Worm (Caenorhabditis elegans): ENCODE results near the gene acs-12.

Gene acs-12

ce11 chrV:20904094-20904268 is at the start of gene acs-12:
acs-12 (plus strand) TSS chrV:20904169.
- no peak for TF ChIP-seq flh-1 (GFP tag; optimal IDR thresholded peaks at IDR 0.05)
- TF ChIP-seq unc-39 (tag; optimal IDR thresholded peaks at IDR 0.05) = no peak
- TF ChIP-seq lin-32 (GFP tag; optimal IDR thresholded peaks at IDR 0.05) = no peak
- TF ChIP-seq unc-62 (GFP tag; optimal IDR thresholded peaks at IDR 0.05) = no peak
- TF ChIP-seq unc-120 (tag; optimal IDR thresholded peaks at IDR 0.05; ENCODE audit: poor library complexity, severe bottlenecking) = no peak
- no peak for TF ChIP-seq mab-5 (tag; optimal IDR thresholded peaks at IDR 0.05)
- TF ChIP-seq blmp-1 (tag; optimal IDR thresholded peaks at IDR 0.05) = no peak
- no peak for TF ChIP-seq nhr-2 (tag; optimal IDR thresholded peaks at IDR 0.05)
- TF ChIP-seq ztf-11 (tag; optimal IDR thresholded peaks at IDR 0.05) = no peak

DNA sequence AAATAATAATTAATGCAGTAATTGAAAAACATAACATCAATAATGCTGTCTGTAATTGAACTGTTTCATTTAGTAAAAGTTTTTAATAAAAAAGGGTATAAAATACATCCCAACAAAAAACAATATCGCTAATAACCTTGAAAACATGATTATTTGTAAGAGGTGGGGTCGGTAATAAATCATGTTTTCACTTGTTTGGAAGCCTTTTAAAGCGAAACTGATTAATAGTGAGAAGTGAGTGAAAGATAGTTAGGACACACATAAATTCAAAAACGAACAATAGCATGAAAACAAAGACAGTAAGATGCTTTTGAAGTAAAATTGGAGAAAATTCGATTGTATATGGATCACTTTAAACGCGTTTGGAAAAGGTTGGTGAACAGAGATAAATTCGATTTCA is 42.9 kb upstream of the acs-12 start, which contains the start of gene try-4:
Gene try-4, minus strand, starts transcription at position 74 of the 400 bp plus-strand sequence.
- TF ChIP-seq nhr-237 (tag; optimal IDR thresholded peaks at IDR 0.05) (no peak), unc-62 (GFP tag; optimal IDR thresholded peaks at IDR 0.05) (no peak), mep-1 (tag; optimal IDR thresholded peaks at IDR 0.05) (no peak), tbx-8 (GFP tag; optimal IDR thresholded peaks at IDR 0.05) (no peak), drap-1 (GFP tag; optimal IDR thresholded peaks at IDR 0.05) (no peak), flh-1 (GFP tag; optimal IDR thresholded peaks at IDR 0.05) (no peak), blmp-1 (tag; optimal IDR thresholded peaks at IDR 0.05) (no peak), elt-1 (tag; optimal IDR thresholded peaks at IDR 0.05; ENCODE audit: borderline replicate concordance, insufficient read depth) (no peak), unc-120 (tag; optimal IDR thresholded peaks at IDR 0.05; ENCODE audit: poor library complexity, severe bottlenecking) (no peak), nhr-76 (tag; optimal IDR thresholded peaks at IDR 0.05) (no peak), sptf-1 (tag; optimal IDR thresholded peaks at IDR 0.05) (no peak), ceh-43 (GFP tag; optimal IDR thresholded peaks at IDR 0.05) (no peak)

DNA sequence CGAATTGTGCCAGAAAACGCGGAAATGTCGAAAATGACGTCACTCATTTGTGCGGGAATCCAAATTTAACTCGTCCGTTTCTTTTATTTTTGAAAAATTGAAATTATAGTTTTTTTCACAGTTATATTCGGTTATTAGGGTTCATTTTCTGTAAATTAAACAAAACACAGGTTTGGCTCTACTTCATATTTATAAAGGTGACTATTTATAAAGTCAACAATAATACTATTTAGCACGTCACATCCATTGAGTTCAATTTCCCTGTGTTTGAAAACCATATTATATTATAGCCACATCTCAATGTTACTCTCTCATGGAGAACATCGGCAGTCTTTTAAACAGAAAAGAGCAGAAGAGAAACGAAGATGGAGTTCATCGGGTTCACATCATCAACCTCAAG is 41.3 kb upstream of the acs-12 start, which contains the start of gene twk-35:
Gene twk-35, plus strand, starts transcription at position 301 of the 400 bp plus-strand sequence.
- no peak for TF ChIP-seq unc-39 (tag; optimal IDR thresholded peaks at IDR 0.05)
- TF ChIP-seq pha-4 (tag; optimal IDR thresholded peaks at IDR 0.05) = no peak
- no peak for TF ChIP-seq zip-8 (tag; optimal IDR thresholded peaks at IDR 0.05)
- no peak for TF ChIP-seq nhr-12 (tag; optimal IDR thresholded peaks at IDR 0.05)
- no peak for TF ChIP-seq sptf-1 (tag; optimal IDR thresholded peaks at IDR 0.05)
- TF ChIP-seq lin-13 (tag; optimal IDR thresholded peaks at IDR 0.05) = no peak
- TF ChIP-seq blmp-1 (tag; optimal IDR thresholded peaks at IDR 0.05) = no peak
- TF ChIP-seq sem-2 (GFP tag; optimal IDR thresholded peaks at IDR 0.05) = no peak
- TF ChIP-seq drap-1 (GFP tag; optimal IDR thresholded peaks at IDR 0.05) = no peak
- no peak for TF ChIP-seq nhr-237 (tag; optimal IDR thresholded peaks at IDR 0.05)
- TF ChIP-seq nhr-28 (tag; optimal IDR thresholded peaks at IDR 0.05) = no peak
- TF ChIP-seq elt-3 (tag; optimal IDR thresholded peaks at IDR 0.05) = no peak
- TF ChIP-seq ceh-43 (GFP tag; optimal IDR thresholded peaks at IDR 0.05) = no peak
- no peak for TF ChIP-seq mls-2 (tag; optimal IDR thresholded peaks at IDR 0.05)
- no peak for TF ChIP-seq mab-5 (tag; optimal IDR thresholded peaks at IDR 0.05)
- TF ChIP-seq ztf-11 (tag; optimal IDR thresholded peaks at IDR 0.05) = no peak
- TF ChIP-seq lsy-2 (tag; optimal IDR thresholded peaks at IDR 0.05) = no peak
- no peak for TF ChIP-seq ceh-83 (GFP tag; optimal IDR thresholded peaks at IDR 0.05)
- TF ChIP-seq cnd-1 (tag; optimal IDR thresholded peaks at IDR 0.05) = no peak
- TF ChIP-seq hlh-1 (tag; optimal IDR thresholded peaks at IDR 0.05) = no peak

DNA sequence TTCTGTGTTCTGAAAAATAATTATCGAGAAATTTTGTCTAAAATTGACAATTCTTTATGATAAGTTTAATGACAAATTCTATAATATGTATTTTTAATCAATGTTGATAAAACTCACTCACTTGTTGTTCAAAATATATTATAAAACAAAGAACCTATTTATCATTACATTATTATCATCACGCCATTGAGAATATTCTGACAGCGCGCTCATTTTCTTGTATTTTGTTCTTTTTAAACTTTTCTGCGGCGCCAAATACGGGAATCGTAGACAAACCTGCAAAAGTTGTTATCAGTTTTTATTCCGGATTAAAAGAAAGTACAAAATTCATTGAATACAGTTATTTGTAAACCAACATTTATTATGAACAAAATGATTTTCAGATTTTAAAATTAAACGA is 37.6 kb upstream of the acs-12 start:
- no peak for TF ChIP-seq ceh-43 (GFP tag; optimal IDR thresholded peaks at IDR 0.05)
- TF ChIP-seq nhr-2 (tag; optimal IDR thresholded peaks at IDR 0.05) = no peak

DNA sequence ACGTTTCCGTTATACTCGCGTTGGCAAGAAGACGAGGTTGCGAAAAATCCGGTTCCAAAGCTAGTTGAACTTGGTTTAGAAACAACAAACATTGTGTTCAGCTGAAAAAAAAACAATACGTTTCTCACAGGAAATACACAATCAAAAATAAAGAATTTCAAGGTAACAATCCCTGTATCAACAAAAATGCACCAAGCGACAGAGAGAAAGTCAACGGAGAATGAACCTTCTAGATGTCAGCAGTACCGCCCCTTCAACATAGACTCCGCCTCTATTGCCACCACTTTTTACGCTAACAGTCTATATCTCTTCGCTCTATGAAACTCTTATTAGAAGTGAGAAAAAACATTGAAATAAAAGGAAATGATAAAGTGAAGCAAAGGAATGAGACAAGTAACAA is 35.6 kb upstream of the acs-12 start, which contains the start of gene F31D4.8:
Gene F31D4.8, minus strand, starts transcription at position 101 of the 400 bp plus-strand sequence.
- no peak for TF ChIP-seq tbx-8 (GFP tag; optimal IDR thresholded peaks at IDR 0.05)
- TF ChIP-seq M03D4.4 (tag; optimal IDR thresholded peaks at IDR 0.05) = no peak
- TF ChIP-seq elt-3 (tag; optimal IDR thresholded peaks at IDR 0.05) = no peak

DNA sequence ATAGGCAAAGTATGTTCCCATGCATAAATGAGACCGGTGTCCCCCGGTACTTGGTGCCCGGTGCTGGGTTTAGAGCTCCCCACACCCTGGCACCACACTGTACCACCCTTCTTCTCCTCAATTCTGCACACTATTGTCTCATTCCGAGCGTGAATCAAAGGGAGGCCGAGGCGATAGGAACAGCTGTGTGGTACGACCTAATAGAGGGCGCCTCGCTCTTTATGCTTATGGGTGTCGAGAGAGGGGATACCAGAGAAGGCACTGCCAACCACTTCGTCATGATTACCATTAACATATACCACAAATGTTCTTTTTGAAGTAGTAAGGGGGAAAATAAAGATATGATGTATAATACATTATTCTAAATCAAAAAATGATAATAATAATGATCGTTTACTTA is 33.3 kb upstream of the acs-12 start:
- TF ChIP-seq drap-1 (GFP tag; optimal IDR thresholded peaks at IDR 0.05) (no peak), pha-4 (tag; optimal IDR thresholded peaks at IDR 0.05) (no peak), elt-3 (tag; optimal IDR thresholded peaks at IDR 0.05) (no peak), ces-1 (GFP tag; optimal IDR thresholded peaks at IDR 0.05) (no peak), bed-3 (GFP tag; optimal IDR thresholded peaks at IDR 0.05) (no peak), nhr-76 (tag; optimal IDR thresholded peaks at IDR 0.05) (no peak), cnd-1 (tag; optimal IDR thresholded peaks at IDR 0.05) (no peak), M03D4.4 (tag; optimal IDR thresholded peaks at IDR 0.05) (no peak), mep-1 (tag; optimal IDR thresholded peaks at IDR 0.05) (no peak), mab-5 (tag; optimal IDR thresholded peaks at IDR 0.05) (no peak), sem-2 (GFP tag; optimal IDR thresholded peaks at IDR 0.05) (no peak), tbx-8 (GFP tag; optimal IDR thresholded peaks at IDR 0.05) (no peak), sptf-1 (tag; optimal IDR thresholded peaks at IDR 0.05) (no peak), hlh-1 (tag; optimal IDR thresholded peaks at IDR 0.05) (no peak), lsy-2 (tag; optimal IDR thresholded peaks at IDR 0.05) (no peak), elt-1 (tag; optimal IDR thresholded peaks at IDR 0.05; ENCODE audit: borderline replicate concordance, insufficient read depth) (no peak), ceh-43 (GFP tag; optimal IDR thresholded peaks at IDR 0.05) (no peak)
